Worm (Caenorhabditis elegans) whole organism, late embryonic: Measurements from ENCODE around the gene ZK546.5.

Experiments used
- C08G9.2 ChIP-seq: sonication (generic microtip); optimal IDR thresholded peaks from 2 replicates; lab custom pipeline; 2016; ENCODE audit warnings: mild to moderate bottlenecking, missing genetic modification characterization, moderate library complexity, missing compliant biosample characterization
- F13H6.1 ChIP-seq: sonication (generic microtip); optimal IDR thresholded peaks from 2 replicates; lab custom pipeline; 2016; ENCODE audit warnings: missing genetic modification characterization, missing compliant biosample characterization
- T23F11.4 ChIP-seq: fragments of 200-800 bp; sonication (Bioruptor generic); optimal IDR thresholded peaks from 2 replicates; lab custom pipeline; 2018; ENCODE audit warnings: mild to moderate bottlenecking, missing genetic modification characterization, missing compliant biosample characterization
- Y22D7AL.16 ChIP-seq: sonication (generic microtip); optimal IDR thresholded peaks from 2 replicates; lab custom pipeline; 2016; ENCODE audit warnings: missing genetic modification characterization, missing compliant biosample characterization
- ceh-14 ChIP-seq: sonication (generic microtip); optimal IDR thresholded peaks from 2 replicates; lab custom pipeline; 2016; ENCODE audit warnings: missing genotype, missing genetic modification characterization, missing compliant biosample characterization
- ceh-18 ChIP-seq: sonication (generic microtip); optimal IDR thresholded peaks from 2 replicates; lab custom pipeline; 2016; ENCODE audit warnings: missing genetic modification characterization, missing compliant biosample characterization
- ceh-19 ChIP-seq: fragments of 200-800 bp; sonication (Bioruptor generic); optimal IDR thresholded peaks from 2 replicates; lab custom pipeline; 2018; ENCODE audit warnings: mild to moderate bottlenecking, missing genetic modification characterization, missing compliant biosample characterization
- ceh-2 ChIP-seq: sonication (generic microtip); optimal IDR thresholded peaks from 2 replicates; lab custom pipeline; 2016; ENCODE audit warnings: missing genotype, missing genetic modification characterization, missing compliant biosample characterization
- ceh-22 ChIP-seq: sonication (generic microtip); optimal IDR thresholded peaks from 2 replicates; lab custom pipeline; 2017; ENCODE audit warnings: missing biosample characterization, missing genetic modification characterization
- ceh-24 ChIP-seq: sonication (generic microtip); optimal IDR thresholded peaks from 2 replicates; lab custom pipeline; 2016; ENCODE audit warnings: mild to moderate bottlenecking, missing genetic modification characterization, missing compliant biosample characterization
- ceh-30 ChIP-seq: fragments of 150-350 bp; optimal IDR thresholded peaks from 2 replicates; lab custom pipeline; 2014; ENCODE audit warnings: missing biosample characterization, missing genetic modification characterization
- ceh-31 ChIP-seq: sonication (generic microtip); optimal IDR thresholded peaks from 2 replicates; lab custom pipeline; 2016; ENCODE audit warnings: missing genetic modification characterization, missing compliant biosample characterization
- ceh-9 ChIP-seq: sonication (generic microtip); optimal IDR thresholded peaks from 2 replicates; lab custom pipeline; 2016; ENCODE audit warnings: mild to moderate bottlenecking, missing genetic modification characterization, inconsistent platforms, missing compliant biosample characterization
- che-1 ChIP-seq: sonication (generic microtip); optimal IDR thresholded peaks from 2 replicates; lab custom pipeline; 2016; ENCODE audit warnings: mild to moderate bottlenecking, missing genetic modification characterization, missing compliant biosample characterization
- dve-1 ChIP-seq: sonication (generic microtip); optimal IDR thresholded peaks from 2 replicates; lab custom pipeline; 2017; ENCODE audit warnings: antibody characterized with exemption, mild to moderate bottlenecking, missing genetic modification characterization, missing compliant biosample characterization
- elt-2 ChIP-seq: sonication (generic microtip); optimal IDR thresholded peaks from 2 replicates; lab custom pipeline; 2016; ENCODE audit warnings: missing genetic modification reagents, missing genetic modification characterization, missing compliant biosample characterization
- elt-4 ChIP-seq: sonication (generic microtip); optimal IDR thresholded peaks from 2 replicates; lab custom pipeline; 2016; ENCODE audit warnings: missing genetic modification characterization, missing compliant biosample characterization
- fax-1 ChIP-seq: sonication (generic microtip); optimal IDR thresholded peaks from 2 replicates; lab custom pipeline; 2016; ENCODE audit warnings: missing genotype, missing genetic modification characterization, missing compliant biosample characterization
- fkh-10 ChIP-seq: fragments of 150-350 bp; optimal IDR thresholded peaks from 2 replicates; lab custom pipeline; 2014; ENCODE audit warnings: missing biosample characterization, missing genetic modification reagents, missing genetic modification characterization
- fkh-6 ChIP-seq: sonication (generic microtip); optimal IDR thresholded peaks from 2 replicates; lab custom pipeline; 2016; ENCODE audit warnings: missing genetic modification characterization, missing compliant biosample characterization
- hlh-13 ChIP-seq: fragments of 200-800 bp; sonication (Bioruptor generic); optimal IDR thresholded peaks from 2 replicates; lab custom pipeline; 2018; ENCODE audit warnings: mild to moderate bottlenecking, missing genetic modification characterization, missing compliant biosample characterization
- hlh-15 ChIP-seq: sonication (generic microtip); optimal IDR thresholded peaks from 2 replicates; lab custom pipeline; 2016; ENCODE audit warnings: missing genetic modification characterization, missing compliant biosample characterization
- mec-3 ChIP-seq: sonication (generic microtip); optimal IDR thresholded peaks from 2 replicates; lab custom pipeline; 2016; ENCODE audit warnings: borderline replicate concordance, missing genetic modification characterization, missing compliant biosample characterization
- nfya-1 ChIP-seq: sonication (generic microtip); optimal IDR thresholded peaks from 2 replicates; lab custom pipeline; 2017; ENCODE audit warnings: missing genetic modification characterization, mild to moderate bottlenecking, missing compliant biosample characterization, antibody characterized with exemption, moderate library complexity
- nhr-232 ChIP-seq: sonication (generic microtip); optimal IDR thresholded peaks from 2 replicates; lab custom pipeline; 2016; ENCODE audit warnings: missing genetic modification characterization, missing compliant biosample characterization
- npax-4 ChIP-seq: sonication (generic microtip); optimal IDR thresholded peaks from 2 replicates; lab custom pipeline; 2016; ENCODE audit warnings: missing genetic modification characterization, missing compliant biosample characterization
- odd-2 ChIP-seq: sonication (generic microtip); optimal IDR thresholded peaks from 2 replicates; lab custom pipeline; 2017; ENCODE audit warnings: antibody characterized with exemption, mild to moderate bottlenecking, missing genetic modification characterization, missing compliant biosample characterization
- pat-9 ChIP-seq: fragments of 200-800 bp; sonication (Bioruptor generic); optimal IDR thresholded peaks from 2 replicates; lab custom pipeline; 2018; ENCODE audit warnings: mild to moderate bottlenecking, missing genetic modification characterization, moderate library complexity, missing compliant biosample characterization
- pax-1 ChIP-seq: fragments of 150-350 bp; optimal IDR thresholded peaks from 2 replicates; lab custom pipeline; 2014; ENCODE audit warnings: missing biosample characterization, missing genetic modification characterization
- pha-2 ChIP-seq: sonication (generic microtip); optimal IDR thresholded peaks from 2 replicates; lab custom pipeline; 2017; ENCODE audit warnings: mild to moderate bottlenecking, missing genetic modification characterization, missing compliant biosample characterization
- pha-4 ChIP-seq: fragments of 150-350 bp; optimal IDR thresholded peaks from 2 replicates; lab custom pipeline; 2018; ENCODE audit warnings: missing biosample characterization, missing genetic modification reagents, missing genetic modification characterization
- pros-1 ChIP-seq: fragments of 150-350 bp; optimal IDR thresholded peaks from 2 replicates; lab custom pipeline; 2014; ENCODE audit warnings: missing biosample characterization, missing genetic modification reagents, missing genetic modification characterization
- syd-9 ChIP-seq: sonication (generic microtip); optimal IDR thresholded peaks from 2 replicates; lab custom pipeline; 2016; ENCODE audit warnings: mild to moderate bottlenecking, missing genetic modification characterization, moderate library complexity, missing compliant biosample characterization
- tbx-7 ChIP-seq: sonication (generic microtip); optimal IDR thresholded peaks from 2 replicates; lab custom pipeline; 2016; ENCODE audit warnings: missing genotype, missing genetic modification characterization, missing compliant biosample characterization
- unc-3 ChIP-seq, 2 experiments: fragments of 200-800 bp in 1 of 2; sonication (Bioruptor generic) in 1 of 2; sonication (generic microtip) in 1 of 2; conservative IDR thresholded peaks in 1 of 2; optimal IDR thresholded peaks in 1 of 2; 2 replicates each; pipeline versions ENCODE4 v1.3.6 to Lab custom; 2016 to 2022; ENCODE audit warnings: missing compliant biosample characterization in 2 of 2, missing genetic modification characterization in 2 of 2, missing genetic modification reagents in 1 of 2
- unc-42 ChIP-seq: sonication (generic microtip); optimal IDR thresholded peaks from 2 replicates; lab custom pipeline; 2016; ENCODE audit warnings: missing genotype, missing genetic modification characterization, missing compliant biosample characterization
- unc-55 ChIP-seq: sonication (generic microtip); optimal IDR thresholded peaks from 2 replicates; lab custom pipeline; 2017; ENCODE audit warnings: missing biosample characterization, missing genetic modification reagents, missing genetic modification characterization
- zip-5 ChIP-seq: sonication (generic microtip); optimal IDR thresholded peaks from 2 replicates; lab custom pipeline; 2016; ENCODE audit warnings: missing genetic modification characterization, missing compliant biosample characterization
- ztf-16 ChIP-seq: sonication (generic microtip); optimal IDR thresholded peaks from 2 replicates; lab custom pipeline; 2017; ENCODE audit warnings: missing genetic modification characterization, missing compliant biosample characterization

ZK546.5 gene

DNA sequence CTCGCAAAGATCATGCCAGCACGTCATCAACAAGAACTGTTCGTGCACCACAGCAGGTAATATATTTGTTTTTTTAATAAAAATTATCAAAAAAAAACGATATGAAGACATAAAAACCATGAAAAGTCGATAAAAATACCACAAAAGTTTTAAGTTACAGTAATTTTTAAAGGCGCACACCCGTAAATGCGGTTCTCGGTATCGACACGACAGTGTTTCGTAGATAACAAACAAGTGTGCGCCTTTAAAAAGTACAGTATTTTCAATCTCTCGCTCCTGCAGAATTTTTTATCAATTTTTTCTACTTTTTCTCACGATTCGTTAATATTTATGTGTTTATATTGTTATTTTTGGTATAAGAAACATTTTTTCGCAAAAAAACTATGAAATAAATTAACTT, 30.3 kb upstream of the ZK546.5 start:
- TF ChIP-seq ceh-31 (tag; lab: Kevin White, UChicago) = no peak
- no peak for TF ChIP-seq fkh-10
- TF ChIP-seq nhr-232 = no peak
- no peak for TF ChIP-seq odd-2 (tag; lab: Kevin White, UChicago)
- no peak for TF ChIP-seq ztf-16 (tag; lab: Kevin White, UChicago)
- no peak for TF ChIP-seq pax-1 (tag; lab: Kevin White, UChicago)
- no peak for TF ChIP-seq ceh-18
- no peak for TF ChIP-seq C08G9.2 (tag; lab: Kevin White, UChicago)
- TF ChIP-seq ceh-22 (tag; lab: Kevin White, UChicago) = no peak
- no peak for TF ChIP-seq dve-1 (tag; lab: Kevin White, UChicago)
- no peak for TF ChIP-seq pros-1
- TF ChIP-seq tbx-7 (tag; lab: Kevin White, UChicago) = no peak
- no peak for TF ChIP-seq fkh-6 (tag; lab: Kevin White, UChicago)
- TF ChIP-seq fax-1 (tag; lab: Kevin White, UChicago) = no peak
- TF ChIP-seq elt-4 (tag; lab: Kevin White, UChicago) = no peak
- no peak for TF ChIP-seq ceh-9 (tag; lab: Kevin White, UChicago)

DNA sequence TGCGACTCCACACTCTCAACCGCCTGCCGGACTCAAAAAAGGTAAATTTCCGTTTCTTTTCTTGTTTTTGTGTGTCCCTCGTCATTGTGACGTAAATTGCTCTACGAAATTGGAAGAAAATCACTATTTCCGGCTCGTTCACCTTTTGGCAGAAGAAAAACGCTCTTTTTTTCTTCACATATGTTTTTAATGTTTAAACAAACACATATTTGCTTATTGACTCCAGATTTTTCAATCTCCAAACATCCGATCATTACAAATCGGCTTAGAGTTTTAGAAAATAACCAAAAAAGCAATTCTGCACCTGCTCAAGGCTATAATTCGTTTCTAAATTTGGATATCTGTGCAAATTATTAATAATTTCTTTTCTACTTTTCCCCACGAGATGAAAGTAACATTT, 29.7 kb upstream of the ZK546.5 start:
- TF ChIP-seq dve-1 (tag; lab: Kevin White, UChicago) (no peak), pha-4 (tag; lab: Kevin White, UChicago) (no peak), tbx-7 (tag; lab: Kevin White, UChicago) (no peak), zip-5 (tag; lab: Kevin White, UChicago) (no peak), pros-1 (no peak), F13H6.1 (no peak), T23F11.4 (GFP tag; lab: Kevin White, UChicago) (no peak), mec-3 (tag; lab: Kevin White, UChicago) (no peak), unc-3 (GFP tag; conservative IDR thresholded peaks at IDR 0.05; lab: Robert Waterston, UW) (no peak), unc-3 (tag; optimal IDR thresholded peaks at IDR 0.05; lab: Kevin White, UChicago) (no peak), hlh-15 (tag; lab: Kevin White, UChicago) (no peak), syd-9 (tag; lab: Kevin White, UChicago) (no peak), ceh-19 (GFP tag; lab: Kevin White, UChicago) (no peak), pat-9 (no peak), unc-55 (GFP tag; lab: Kevin White, UChicago) (no peak), nfya-1 (tag; lab: Kevin White, UChicago) (no peak), npax-4 (tag; lab: Kevin White, UChicago) (no peak), pha-2 (no peak), hlh-13 (GFP tag; lab: Kevin White, UChicago) (no peak), ceh-2 (no peak)

DNA sequence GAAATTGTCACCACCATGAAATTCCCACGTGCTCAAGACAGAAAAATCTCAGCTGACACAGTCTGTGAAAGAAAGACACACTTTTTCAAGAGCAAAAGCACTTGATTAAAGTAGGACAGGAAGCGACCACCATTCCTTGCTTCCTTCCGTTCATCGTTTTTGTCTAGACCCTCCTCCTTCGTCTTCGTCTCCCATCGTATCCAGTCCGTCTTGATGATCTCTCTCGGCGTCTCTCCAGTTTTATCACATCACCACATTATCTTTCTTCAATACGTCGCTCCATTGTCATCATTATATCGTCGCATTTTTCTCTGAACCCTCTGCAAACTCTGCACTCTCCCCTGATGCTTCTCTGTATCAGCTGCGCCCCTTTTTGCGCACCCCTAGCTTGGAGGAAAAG, 27.5 kb upstream of the ZK546.5 start:
- TF ChIP-seq unc-55 (GFP tag; lab: Kevin White, UChicago) (peak; percentile 48), elt-2 (tag; lab: Kevin White, UChicago) (peak; percentile 22), unc-42 (peak; percentile 38), ceh-30 (no peak), ceh-22 (tag; lab: Kevin White, UChicago) (peak; percentile 19), pha-2 (no peak)
- TF ChIP-seq, all 69 proteins: peak for 4

DNA sequence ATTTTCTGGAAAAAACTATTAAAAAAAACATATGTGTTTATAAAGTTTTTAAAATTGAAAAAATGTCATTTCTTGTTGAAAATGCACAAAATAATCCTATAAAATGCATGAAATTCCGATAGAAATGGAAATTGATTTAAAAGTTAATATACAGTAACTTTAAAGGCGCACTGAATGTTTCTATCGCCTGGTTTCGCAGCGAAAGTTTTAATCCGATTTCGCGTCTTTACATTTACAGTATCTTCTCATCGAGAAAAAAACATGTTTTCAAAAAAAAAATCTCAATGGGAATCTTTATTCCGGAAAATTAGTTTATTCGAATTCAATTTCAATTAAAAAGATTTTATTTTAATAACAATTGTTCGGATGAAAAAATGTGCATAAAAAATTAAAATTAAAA, 21.4 kb upstream of the ZK546.5 start, which contains the start of gene R05F9.11:
Gene R05F9.11 (minus strand): TSS at position 5 of the 400 bp plus-strand sequence.
- TF ChIP-seq ceh-24 (tag; lab: Kevin White, UChicago) (no peak), pat-9 (no peak), che-1 (tag; lab: Kevin White, UChicago) (no peak), fkh-10 (no peak), Y22D7AL.16 (tag; lab: Kevin White, UChicago) (no peak), zip-5 (tag; lab: Kevin White, UChicago) (no peak), syd-9 (tag; lab: Kevin White, UChicago) (no peak), ceh-14 (tag; lab: Kevin White, UChicago) (no peak)
